Worm (Caenorhabditis elegans): ENCODE results near the gene srb-3.

ce11 chrII:5177902-5178301 lies 11.3 kb upstream of the srb-3 start, which contains the start of gene C27D6.12:
- TF ChIP-seq ama-1 (optimal IDR thresholded peaks at IDR 0.05): no peak
- TF ChIP-seq gmeb-2 (tag; optimal IDR thresholded peaks at IDR 0.05): no peak
- no peak for TF ChIP-seq eyg-1 (tag; optimal IDR thresholded peaks at IDR 0.05)
- TF ChIP-seq elt-4 (tag; optimal IDR thresholded peaks at IDR 0.05): no peak
- TF ChIP-seq hlh-6 (tag; optimal IDR thresholded peaks at IDR 0.05): no peak

All from whole organism, late embryonic.